Fruit fly (Drosophila melanogaster) whole organism, pupa: ENCODE results near the gene CG34008.

Source experiments
- CG10348 ChIP-seq: fragments of 200-800 bp; sonication (Bioruptor generic); IDR thresholded peaks from 2 replicates; pipeline ENCODE4 v1.3.6; 2022; ENCODE audit warnings: missing biosample characterization, missing genetic modification characterization
- CG13204 ChIP-seq: fragments of 200-800 bp; sonication (Bioruptor generic); optimal IDR thresholded peaks from 2 replicates; lab custom pipeline; 2018; ENCODE audit warnings: missing biosample characterization, mild to moderate bottlenecking, missing genetic modification characterization, moderate library complexity
- CG4496 ChIP-seq: fragments of 200-800 bp; sonication (Bioruptor generic); IDR thresholded peaks from 3 replicates; pipeline ENCODE4 v1.3.6; 2022; ENCODE audit warnings: missing biosample characterization, missing genetic modification characterization
- CG9948 ChIP-seq: fragments of 200-800 bp; sonication (Bioruptor generic); optimal IDR thresholded peaks from 2 replicates; lab custom pipeline; 2018; ENCODE audit warnings: missing biosample characterization, mild to moderate bottlenecking, missing genetic modification characterization, moderate library complexity
- EcR ChIP-seq: fragments of 200-800 bp; sonication (Bioruptor generic); optimal IDR thresholded peaks from 3 replicates; lab custom pipeline; 2019; ENCODE audit warnings: missing biosample characterization, missing genetic modification characterization, mild to moderate bottlenecking, moderate library complexity, missing genetic modification reagents
- Ets98B ChIP-seq: fragments of 200-800 bp; sonication (Bioruptor generic); IDR thresholded peaks from 2 replicates; pipeline ENCODE4 v1.3.6; 2022; ENCODE audit warnings: missing biosample characterization, missing genetic modification characterization
- Pif1A ChIP-seq: fragments of 200-800 bp; sonication (Bioruptor generic); optimal IDR thresholded peaks from 3 replicates; lab custom pipeline; 2016; ENCODE audit warnings: missing biosample characterization, missing genetic modification characterization
- Snoo ChIP-seq: fragments of 200-800 bp; sonication (Bioruptor generic); optimal IDR thresholded peaks from 3 replicates; lab custom pipeline; 2017; ENCODE audit warnings: missing biosample characterization, mild to moderate bottlenecking, missing genetic modification characterization, inconsistent platforms
- gl ChIP-seq: fragments of 200-800 bp; sonication (Bioruptor generic); optimal IDR thresholded peaks from 2 replicates; lab custom pipeline; 2018; ENCODE audit warnings: missing biosample characterization, mild to moderate bottlenecking, missing genetic modification characterization

DNA sequence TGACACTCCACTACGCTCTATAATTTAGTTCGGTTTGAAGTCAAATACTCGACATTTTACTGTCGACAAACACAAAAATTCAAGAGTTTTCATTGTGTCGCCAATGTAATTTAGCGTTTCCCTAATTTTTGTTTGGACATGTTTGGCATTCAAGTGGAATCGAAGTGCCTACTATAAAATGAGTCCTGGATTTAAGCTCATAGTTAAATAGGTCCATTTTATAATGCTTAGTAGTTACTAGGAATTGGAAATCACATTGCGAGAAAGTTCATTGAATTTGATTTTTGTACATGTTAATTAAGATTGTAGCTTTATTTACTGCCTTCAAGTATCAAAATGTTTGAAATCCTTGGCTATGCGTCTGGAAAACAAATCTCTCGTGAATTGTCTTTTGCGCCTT, 27.0 kb downstream of the CG34008 start, which contains the start of gene att-ORFB:
- TF ChIP-seq gl (tag; lab: Kevin White, UChicago) (no peak), Snoo (no peak), CG9948 (tag; lab: Kevin White, UChicago) (no peak), CG13204 (GFP tag; lab: Kevin White, UChicago) (no peak), CG10348 (no peak), Ets98B (GFP tag; lab: Robert Waterston, UW) (no peak), Pif1A (no peak), EcR (GFP tag; lab: Kevin White, UChicago) (no peak), CG4496 (GFP tag; lab: Robert Waterston, UW) (no peak)
